Worm (Caenorhabditis elegans) whole organism, L2 larva: Measurements from ENCODE around the gene F23D12.4.

ENCODE experiments used
- alr-1 ChIP-seq: fragments of 150-350 bp; optimal IDR thresholded peaks from 2 replicates; lab custom pipeline; 2014; ENCODE audit warnings: missing biosample characterization, missing genetic modification characterization
- snpc-4 ChIP-seq: fragments of 150-350 bp; optimal IDR thresholded peaks from 2 replicates; lab custom pipeline; 2014; ENCODE audit warnings: missing biosample characterization, missing genetic modification characterization

DNA sequence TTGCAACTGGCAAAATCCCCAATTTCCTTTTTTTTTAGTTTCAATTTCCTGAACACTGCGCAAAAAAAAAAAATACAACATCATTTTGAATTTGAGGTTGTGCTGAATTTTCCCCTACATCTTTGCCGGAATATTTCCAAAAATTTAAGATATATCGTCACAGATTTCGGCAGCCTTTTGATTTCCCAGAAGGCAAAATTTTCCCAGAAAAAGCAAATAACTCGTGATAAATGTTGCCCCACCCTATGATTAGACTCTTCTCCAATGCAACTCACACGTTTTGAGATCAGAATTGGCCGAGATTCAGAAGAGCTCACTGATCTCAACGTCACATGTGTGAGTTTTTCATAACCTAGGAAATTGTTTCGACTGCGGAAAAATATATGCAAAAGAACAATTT lies 47.6 kb downstream of the F23D12.4 start:
- TF ChIP-seq snpc-4 (no peak), alr-1 (no peak)
